Fruit fly (Drosophila melanogaster) whole organism, embryonic: ENCODE measurements around the gene CG9733.

Experiments
- Bteb2 ChIP-seq: fragments of 200-800 bp; sonication (Bioruptor generic); optimal IDR thresholded peaks from 2 replicates; lab custom pipeline; 2016; ENCODE audit warnings: missing biosample characterization, missing genetic modification characterization
- CG10267 ChIP-seq: fragments of 200-800 bp; sonication (Bioruptor generic); optimal IDR thresholded peaks from 2 replicates; lab custom pipeline; 2018; ENCODE audit warnings: missing biosample characterization, mild to moderate bottlenecking, missing genetic modification characterization, moderate library complexity
- CG10462 ChIP-seq: fragments of 200-800 bp; sonication (Bioruptor generic); optimal IDR thresholded peaks from 2 replicates; lab custom pipeline; 2016; ENCODE audit warnings: missing biosample characterization, missing genetic modification characterization
- CG10543 ChIP-seq: fragments of 200-800 bp; sonication (Bioruptor generic); optimal IDR thresholded peaks from 3 replicates; lab custom pipeline; 2017; ENCODE audit warnings: missing biosample characterization, mild to moderate bottlenecking, missing genetic modification characterization, moderate library complexity
- CG11085 ChIP-seq: fragments of 200-800 bp; sonication (Bioruptor generic); IDR thresholded peaks from 2 replicates; pipeline ENCODE4 v1.3.6; 2022; ENCODE audit warnings: missing biosample characterization, missing genetic modification characterization
- CG11504 ChIP-seq: fragments of 200-800 bp; sonication (Bioruptor generic); optimal IDR thresholded peaks from 3 replicates; lab custom pipeline; 2019; ENCODE audit warnings: missing biosample characterization, mild to moderate bottlenecking, missing genetic modification characterization, moderate library complexity
- CG13123 ChIP-seq: fragments of 200-800 bp; sonication (Bioruptor generic); optimal IDR thresholded peaks from 2 replicates; lab custom pipeline; 2016; ENCODE audit warnings: missing biosample characterization, missing genetic modification characterization
- CG13424 ChIP-seq: fragments of 200-800 bp; sonication (Bioruptor generic); optimal IDR thresholded peaks from 2 replicates; lab custom pipeline; 2019; ENCODE audit warnings: missing biosample characterization, mild to moderate bottlenecking, missing genetic modification characterization, moderate library complexity
- CG13894 ChIP-seq: fragments of 200-800 bp; sonication (Bioruptor generic); optimal IDR thresholded peaks from 3 replicates; lab custom pipeline; 2018; ENCODE audit warnings: missing biosample characterization, mild to moderate bottlenecking, missing genetic modification characterization, moderate library complexity
- CG15073 ChIP-seq: fragments of 200-800 bp; sonication (Bioruptor generic); optimal IDR thresholded peaks from 2 replicates; lab custom pipeline; 2016; ENCODE audit warnings: missing biosample characterization, missing genetic modification characterization
- CG15696 ChIP-seq: fragments of 200-800 bp; sonication (Bioruptor generic); optimal IDR thresholded peaks from 2 replicates; lab custom pipeline; 2019; ENCODE audit warnings: missing biosample characterization, mild to moderate bottlenecking, missing genetic modification characterization, moderate library complexity
- CG1602 ChIP-seq: fragments of 200-800 bp; sonication (Bioruptor generic); optimal IDR thresholded peaks from 3 replicates; lab custom pipeline; 2016; ENCODE audit warnings: missing biosample characterization, missing genetic modification characterization
- CG1647 ChIP-seq: fragments of 200-800 bp; sonication (Bioruptor generic); optimal IDR thresholded peaks from 3 replicates; lab custom pipeline; 2016; ENCODE audit warnings: missing biosample characterization, missing genetic modification characterization
- CG17802 ChIP-seq: fragments of 200-800 bp; sonication (Bioruptor generic); optimal IDR thresholded peaks from 2 replicates; lab custom pipeline; 2018; ENCODE audit warnings: missing biosample characterization, mild to moderate bottlenecking, missing genetic modification characterization, moderate library complexity
- CG18262 ChIP-seq: fragments of 200-800 bp; optimal IDR thresholded peaks from 3 replicates; lab custom pipeline; 2019; ENCODE audit warnings: missing biosample characterization, mild to moderate bottlenecking, missing genetic modification characterization, moderate library complexity
- CG1832 ChIP-seq: fragments of 200-800 bp; sonication (Bioruptor generic); optimal IDR thresholded peaks from 2 replicates; lab custom pipeline; 2017; ENCODE audit warnings: missing biosample characterization, mild to moderate bottlenecking, missing genetic modification characterization, inconsistent platforms
- CG18599 ChIP-seq: fragments of 200-800 bp; sonication (Bioruptor generic); optimal IDR thresholded peaks from 3 replicates; lab custom pipeline; 2017; ENCODE audit warnings: missing biosample characterization, missing genetic modification characterization, mild to moderate bottlenecking, moderate library complexity, missing genetic modification reagents
- CG2712 ChIP-seq: fragments of 200-800 bp; optimal IDR thresholded peaks from 3 replicates; lab custom pipeline; 2019; ENCODE audit warnings: missing biosample characterization, mild to moderate bottlenecking, missing genetic modification characterization, moderate library complexity
- CG32772 ChIP-seq: fragments of 200-800 bp; sonication (Bioruptor generic); IDR thresholded peaks from 2 replicates; pipeline ENCODE4 v1.3.6; 2022; ENCODE audit warnings: missing biosample characterization, missing genetic modification characterization
- CG3407 ChIP-seq: fragments of 200-800 bp; sonication (Bioruptor generic); optimal IDR thresholded peaks from 2 replicates; lab custom pipeline; 2018; ENCODE audit warnings: missing biosample characterization, mild to moderate bottlenecking, missing genetic modification characterization
- CG6683 ChIP-seq: fragments of 200-800 bp; sonication (Bioruptor generic); optimal IDR thresholded peaks from 2 replicates; lab custom pipeline; 2017; ENCODE audit warnings: missing biosample characterization, mild to moderate bottlenecking, missing genetic modification characterization, missing genetic modification reagents
- CG7839 ChIP-seq: fragments of 200-800 bp; sonication (Bioruptor generic); optimal IDR thresholded peaks from 3 replicates; lab custom pipeline; 2018; ENCODE audit warnings: missing biosample characterization, mild to moderate bottlenecking, missing genetic modification characterization, moderate library complexity
- E2f1 ChIP-seq: fragments of 200-800 bp; sonication (Bioruptor generic); IDR thresholded peaks from 2 replicates; pipeline ENCODE4 v1.3.6; 2022; ENCODE audit warnings: missing biosample characterization, missing genetic modification characterization
- Ets97D ChIP-seq: fragments of 200-800 bp; sonication (Bioruptor generic); optimal IDR thresholded peaks from 3 replicates; lab custom pipeline; 2016; ENCODE audit warnings: missing biosample characterization, missing genetic modification characterization
- HLH3B ChIP-seq: fragments of 200-800 bp; sonication (Bioruptor generic); IDR thresholded peaks from 2 replicates; pipeline ENCODE4 v1.3.6; 2022; ENCODE audit warnings: missing biosample characterization, missing genetic modification characterization
- Hey ChIP-seq: fragments of 200-800 bp; sonication (Bioruptor generic); optimal IDR thresholded peaks from 3 replicates; lab custom pipeline; 2018; ENCODE audit warnings: missing biosample characterization, mild to moderate bottlenecking, missing genetic modification characterization
- NK7.1 ChIP-seq: fragments of 200-800 bp; sonication (Bioruptor generic); optimal IDR thresholded peaks from 3 replicates; lab custom pipeline; 2016; ENCODE audit warnings: missing biosample characterization, missing genetic modification characterization
- Ptx1 ChIP-seq: fragments of 200-800 bp; sonication (Bioruptor generic); IDR thresholded peaks from 2 replicates; pipeline ENCODE4 v1.3.6; 2022; ENCODE audit warnings: missing biosample characterization, missing genetic modification characterization
- Ravus ChIP-seq: fragments of 200-800 bp; sonication (Bioruptor generic); IDR thresholded peaks from 2 replicates; pipeline ENCODE4 v1.3.6; 2022; ENCODE audit warnings: missing biosample characterization, missing genetic modification characterization
- Rfx ChIP-seq: fragments of 200-800 bp; sonication (Bioruptor generic); IDR thresholded peaks from 2 replicates; pipeline ENCODE4 v1.3.6; 2022; ENCODE audit warnings: missing biosample characterization, missing genetic modification characterization
- Sin3A ChIP-seq: fragments of >200 bp; optimal IDR thresholded peaks from 2 replicates; lab custom pipeline; 2018
- Stat92E ChIP-seq, 3 experiments: fragments of >200 bp in 2 of 3; fragments of 200-800 bp in 1 of 3; sonication (Bioruptor generic) in 1 of 3; optimal IDR thresholded peaks; 2 replicates each; lab custom pipeline; 2017 to 2019; ENCODE audit warnings: missing biosample characterization in 3 of 3, missing genetic modification characterization in 3 of 3, mild to moderate bottlenecking in 1 of 3, moderate library complexity in 1 of 3
- bcd ChIP-seq: fragments of 200-800 bp; sonication (Bioruptor generic); optimal IDR thresholded peaks from 2 replicates; lab custom pipeline; 2017; ENCODE audit warnings: missing biosample characterization, mild to moderate bottlenecking, missing genetic modification characterization
- caup ChIP-seq: fragments of 200-800 bp; sonication (Bioruptor generic); optimal IDR thresholded peaks from 3 replicates; lab custom pipeline; 2017; ENCODE audit warnings: missing biosample characterization, mild to moderate bottlenecking, missing genetic modification characterization, moderate library complexity; ENCODE audit not compliant: severe bottlenecking
- dpn ChIP-seq, 2 experiments: fragments of 200-800 bp; sonication (Bioruptor generic); optimal IDR thresholded peaks; 3 replicates each; lab custom pipeline; 2016; ENCODE audit warnings: missing biosample characterization in 2 of 2, missing genetic modification characterization in 2 of 2
- dysf ChIP-seq: fragments of 200-800 bp; sonication (Bioruptor generic); IDR thresholded peaks from 3 replicates; pipeline ENCODE4 v1.3.6; 2022; ENCODE audit warnings: missing biosample characterization, missing genetic modification characterization
- grau ChIP-seq: fragments of 200-800 bp; optimal IDR thresholded peaks from 3 replicates; lab custom pipeline; 2019; ENCODE audit warnings: missing biosample characterization, mild to moderate bottlenecking, missing genetic modification characterization, moderate library complexity
- gsb ChIP-seq: fragments of 200-800 bp; sonication (Bioruptor generic); IDR thresholded peaks from 2 replicates; pipeline ENCODE4 v1.3.6; 2022; ENCODE audit warnings: missing biosample characterization, missing genetic modification characterization
- her ChIP-seq: fragments of 200-800 bp; sonication (Bioruptor generic); optimal IDR thresholded peaks from 2 replicates; lab custom pipeline; 2016; ENCODE audit warnings: missing biosample characterization, missing genetic modification characterization
- jumu ChIP-seq: fragments of 200-800 bp; sonication (Bioruptor generic); optimal IDR thresholded peaks from 3 replicates; lab custom pipeline; 2016; ENCODE audit warnings: missing biosample characterization, missing genetic modification characterization
- knrl ChIP-seq: fragments of 200-800 bp; sonication (Bioruptor generic); IDR thresholded peaks from 3 replicates; pipeline ENCODE4 v1.3.6; 2022; ENCODE audit warnings: missing biosample characterization, missing genetic modification characterization; ENCODE audit not compliant: partially characterized antibody
- nmo ChIP-seq: fragments of 200-800 bp; sonication (Bioruptor generic); optimal IDR thresholded peaks from 2 replicates; lab custom pipeline; 2018; ENCODE audit warnings: missing biosample characterization, mild to moderate bottlenecking, missing genetic modification characterization, moderate library complexity
- phol ChIP-seq: fragments of 200-800 bp; sonication (Bioruptor generic); optimal IDR thresholded peaks from 3 replicates; lab custom pipeline; 2018; ENCODE audit warnings: missing biosample characterization, mild to moderate bottlenecking, missing genetic modification characterization, moderate library complexity
- pros ChIP-seq: fragments of 200-800 bp; sonication (Bioruptor generic); optimal IDR thresholded peaks from 3 replicates; lab custom pipeline; 2019; ENCODE audit warnings: missing biosample characterization, mild to moderate bottlenecking, missing genetic modification characterization, moderate library complexity
- ro ChIP-seq: fragments of 200-800 bp; sonication (Bioruptor generic); IDR thresholded peaks from 2 replicates; pipeline ENCODE4 v1.3.6; 2022; ENCODE audit warnings: missing biosample characterization, missing genetic modification characterization
- run ChIP-seq: fragments of 200-800 bp; sonication (Bioruptor generic); optimal IDR thresholded peaks from 3 replicates; lab custom pipeline; 2018; ENCODE audit warnings: missing biosample characterization, mild to moderate bottlenecking, missing genetic modification characterization
- salm ChIP-seq: fragments of 200-800 bp; sonication (Bioruptor generic); optimal IDR thresholded peaks from 2 replicates; lab custom pipeline; 2018; ENCODE audit warnings: missing biosample characterization, mild to moderate bottlenecking, missing genetic modification characterization
- seq ChIP-seq: fragments of 200-800 bp; sonication (Bioruptor generic); IDR thresholded peaks from 2 replicates; pipeline ENCODE4 v1.3.6; 2022; ENCODE audit warnings: missing biosample characterization, missing genetic modification characterization
- shn ChIP-seq: fragments of 200-800 bp; sonication (Bioruptor generic); optimal IDR thresholded peaks from 3 replicates; lab custom pipeline; 2016; ENCODE audit warnings: missing biosample characterization, missing genetic modification characterization
- tgo ChIP-seq: fragments of 200-800 bp; sonication (Bioruptor generic); IDR thresholded peaks from 3 replicates; pipeline ENCODE4 v1.3.6; 2022; ENCODE audit warnings: missing biosample characterization, missing genetic modification characterization

The CG9733 gene

DNA sequence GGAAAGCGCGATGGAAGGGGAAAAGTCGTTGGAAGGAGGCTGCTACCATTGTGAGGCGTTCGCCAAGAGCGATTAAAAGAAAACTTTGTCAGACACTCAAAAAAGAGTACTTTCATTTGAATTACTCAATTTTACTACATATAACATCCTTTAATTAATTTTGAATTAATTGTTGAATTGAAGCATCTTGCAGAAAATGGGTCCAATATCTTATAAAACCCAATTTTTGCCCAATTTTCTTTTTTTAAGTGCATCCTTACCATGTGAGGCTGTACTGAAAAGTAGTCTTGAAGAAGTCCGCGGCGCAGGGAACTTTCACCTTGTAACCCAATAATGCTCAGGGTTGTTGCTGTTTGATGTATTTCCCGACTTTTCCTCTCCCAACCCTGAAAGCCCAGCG, 11.2 kb downstream of the CG9733 start (continued):
- peak; percentile 6 for TF ChIP-seq CG10267 (tag; lab: Kevin White, UChicago)
- TF ChIP-seq Ets97D, result no peak
- peak; percentile 37; the same call in 1 of the 3 replicates for TF ChIP-seq tgo (GFP tag; lab: Robert Waterston, UW)
- no peak for TF ChIP-seq CG11085
- no peak for TF ChIP-seq jumu (GFP tag; lab: Kevin White, UChicago)
- TF ChIP-seq Rfx (GFP tag; lab: Robert Waterston, UW), result no peak
- TF ChIP-seq CG13424 (tag; lab: Kevin White, UChicago), result peak; percentile 60
- TF ChIP-seq CG6683 (GFP tag; lab: Kevin White, UChicago), result peak; percentile 21
- no peak for TF ChIP-seq CG15696
- TF ChIP-seq CG17802 (tag; lab: Kevin White, UChicago), result no peak
- TF ChIP-seq CG10543 (GFP tag; lab: Kevin White, UChicago), result no peak
- TF ChIP-seq Ravus (GFP tag; lab: Robert Waterston, UW), result no peak
- peak; percentile 57; the same call in 1 of the 2 replicates for TF ChIP-seq HLH3B (GFP tag; lab: Robert Waterston, UW)
- TF ChIP-seq CG1602 (GFP tag; lab: Kevin White, UChicago), result no peak
- TF ChIP-seq dpn (GFP tag; optimal IDR thresholded peaks at IDR 0.05; lab: Kevin White, UChicago), result peak in 1 of 2 experiments; percentile 29
- no peak for TF ChIP-seq Stat92E (GFP tag; optimal IDR thresholded peaks at IDR 0.05; lab: Kevin White, UChicago)
- TF ChIP-seq shn (GFP tag; lab: Kevin White, UChicago), result no peak
- TF ChIP-seq dysf, result 0 out of 3 replicates have a peak, but pooled peaks have one; percentile 27
- TF ChIP-seq CG13894 (tag; lab: Kevin White, UChicago), result no peak
- peak; percentile 47 for TF ChIP-seq phol
- no peak for TF ChIP-seq salm (tag; lab: Kevin White, UChicago)
- peak; percentile 71 for TF ChIP-seq CG11504 (tag; lab: Kevin White, UChicago)
- TF ChIP-seq CG1832 (GFP tag; lab: Kevin White, UChicago), result no peak
- no peak for TF ChIP-seq knrl
- no peak for TF ChIP-seq CG1647 (GFP tag; lab: Kevin White, UChicago)
- TF ChIP-seq ro (GFP tag; lab: Robert Waterston, UW), result no peak
- TF ChIP-seq E2f1 (GFP tag; lab: Robert Waterston, UW), result 0 out of 2 replicates have a peak, but pooled peaks have one; percentile 30
- TF ChIP-seq caup (GFP tag; lab: Kevin White, UChicago), result peak; percentile 16
- TF ChIP-seq Sin3A (lab: Kevin White, UChicago), result no peak

DNA sequence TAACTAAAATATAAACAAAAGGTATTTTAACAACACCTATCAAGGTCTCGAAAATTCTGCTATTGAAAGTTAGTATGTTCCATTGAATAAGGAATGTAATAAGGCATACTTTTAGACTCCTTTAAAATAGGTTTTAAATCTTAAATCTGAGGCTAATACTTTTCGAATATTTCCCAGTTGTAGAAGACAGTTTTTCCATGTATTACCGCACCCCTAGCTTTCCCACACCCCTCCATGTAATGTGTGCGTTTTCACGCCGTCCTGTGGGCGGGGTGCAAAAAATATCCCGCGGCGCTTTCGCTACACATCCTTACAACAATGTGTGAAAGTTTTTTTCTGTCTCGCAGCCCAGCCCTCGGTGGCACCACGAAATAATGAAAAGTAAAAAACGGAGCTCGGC, 21.9 kb downstream of the CG9733 start:
- TF ChIP-seq gsb (GFP tag; lab: Robert Waterston, UW) (no peak), grau (peak; percentile 11), her (no peak), CG3407 (no peak), CG15073 (GFP tag; lab: Kevin White, UChicago) (no peak), Ptx1 (GFP tag; lab: Robert Waterston, UW) (peak; percentile 25; the same call in 1 of the 2 replicates), CG18599 (GFP tag; lab: Kevin White, UChicago) (peak; percentile 44), NK7.1 (GFP tag; lab: Kevin White, UChicago) (no peak), CG18262 (tag; lab: Kevin White, UChicago) (peak; percentile 18), Hey (tag; lab: Kevin White, UChicago) (no peak), run (tag; lab: Kevin White, UChicago) (no peak), CG2712 (tag; lab: Kevin White, UChicago) (peak; percentile 12), CG10462 (no peak), E2f1 (GFP tag; lab: Robert Waterston, UW) (no peak), CG13123 (no peak), CG32772 (GFP tag; lab: Robert Waterston, UW) (no peak), pros (GFP tag; lab: Kevin White, UChicago) (no peak), CG7839 (tag; lab: Kevin White, UChicago) (peak; percentile 10), Bteb2 (GFP tag; lab: Kevin White, UChicago) (no peak), nmo (GFP tag; lab: Kevin White, UChicago) (no peak), bcd (GFP tag; lab: Kevin White, UChicago) (no peak), seq (GFP tag; lab: Robert Waterston, UW) (0 out of 2 replicates have a peak, but pooled peaks have one; percentile 24), CG11504 (tag; lab: Kevin White, UChicago) (peak; percentile 35)
